Fruit fly (Drosophila melanogaster) whole organism, embryonic: Measurements from ENCODE around the gene E23.

Experiments used
- Ada2b ChIP-seq: fragments of 200-800 bp; sonication (Bioruptor generic); IDR thresholded peaks from 2 replicates; pipeline ENCODE4 v1.3.6; 2022; ENCODE audit warnings: missing biosample characterization, missing genetic modification characterization
- CG11085 ChIP-seq: fragments of 200-800 bp; sonication (Bioruptor generic); IDR thresholded peaks from 2 replicates; pipeline ENCODE4 v1.3.6; 2022; ENCODE audit warnings: missing biosample characterization, missing genetic modification characterization
- CG12104 ChIP-seq: fragments of 200-800 bp; sonication (Bioruptor generic); optimal IDR thresholded peaks from 3 replicates; lab custom pipeline; 2016; ENCODE audit warnings: missing biosample characterization, missing genetic modification characterization
- CG13296 ChIP-seq: fragments of 200-800 bp; sonication (Bioruptor generic); optimal IDR thresholded peaks from 3 replicates; lab custom pipeline; 2018; ENCODE audit warnings: missing biosample characterization, mild to moderate bottlenecking, missing genetic modification characterization
- CG14014 ChIP-seq: fragments of 200-800 bp; sonication (Bioruptor generic); IDR thresholded peaks from 2 replicates; pipeline ENCODE4 v1.3.6; 2022; ENCODE audit warnings: missing biosample characterization, missing genetic modification characterization
- CG14860 ChIP-seq: fragments of 200-800 bp; sonication (Bioruptor generic); IDR thresholded peaks from 3 replicates; pipeline ENCODE4 v1.3.6; 2022; ENCODE audit warnings: missing biosample characterization, missing genetic modification characterization; ENCODE audit not compliant: partially characterized antibody
- CG15269 ChIP-seq: fragments of 200-800 bp; sonication (Bioruptor generic); optimal IDR thresholded peaks from 2 replicates; lab custom pipeline; 2018; ENCODE audit warnings: missing biosample characterization, mild to moderate bottlenecking, missing genetic modification characterization, moderate library complexity
- CG15514 ChIP-seq: fragments of 200-800 bp; sonication (Bioruptor generic); optimal IDR thresholded peaks from 3 replicates; lab custom pipeline; 2017; ENCODE audit warnings: missing biosample characterization, missing genetic modification characterization, mild to moderate bottlenecking, moderate library complexity, missing genetic modification reagents
- CG17359 ChIP-seq: fragments of 200-800 bp; sonication (Bioruptor generic); optimal IDR thresholded peaks from 3 replicates; lab custom pipeline; 2018; ENCODE audit warnings: missing biosample characterization, mild to moderate bottlenecking, missing genetic modification characterization, moderate library complexity
- CG17385 ChIP-seq: fragments of 200-800 bp; sonication (Bioruptor generic); optimal IDR thresholded peaks from 3 replicates; lab custom pipeline; 2018; ENCODE audit warnings: missing biosample characterization, mild to moderate bottlenecking, missing genetic modification characterization
- CG18476 ChIP-seq: fragments of 200-800 bp; sonication (Bioruptor generic); optimal IDR thresholded peaks from 2 replicates; lab custom pipeline; 2016; ENCODE audit warnings: missing biosample characterization, mild to moderate bottlenecking, missing genetic modification characterization
- CG18599 ChIP-seq: fragments of 200-800 bp; sonication (Bioruptor generic); optimal IDR thresholded peaks from 3 replicates; lab custom pipeline; 2017; ENCODE audit warnings: missing biosample characterization, missing genetic modification characterization, mild to moderate bottlenecking, moderate library complexity, missing genetic modification reagents
- CG2202 ChIP-seq: fragments of 200-800 bp; sonication (Bioruptor generic); optimal IDR thresholded peaks from 2 replicates; lab custom pipeline; 2018; ENCODE audit warnings: missing biosample characterization, mild to moderate bottlenecking, missing genetic modification characterization
- CG2712 ChIP-seq: fragments of 200-800 bp; optimal IDR thresholded peaks from 3 replicates; lab custom pipeline; 2019; ENCODE audit warnings: missing biosample characterization, mild to moderate bottlenecking, missing genetic modification characterization, moderate library complexity
- CG32532 ChIP-seq: fragments of 200-800 bp; sonication (Bioruptor generic); IDR thresholded peaks from 2 replicates; pipeline ENCODE4 v1.3.6; 2022; ENCODE audit warnings: missing biosample characterization, missing genetic modification characterization
- CG32772 ChIP-seq: fragments of 200-800 bp; sonication (Bioruptor generic); IDR thresholded peaks from 2 replicates; pipeline ENCODE4 v1.3.6; 2022; ENCODE audit warnings: missing biosample characterization, missing genetic modification characterization
- CG34376 ChIP-seq: fragments of 200-800 bp; sonication (Bioruptor generic); optimal IDR thresholded peaks from 2 replicates; lab custom pipeline; 2018; ENCODE audit warnings: missing biosample characterization, mild to moderate bottlenecking, missing genetic modification characterization
- CG4360 ChIP-seq: fragments of 200-800 bp; sonication (Bioruptor generic); IDR thresholded peaks from 2 replicates; pipeline ENCODE4 v1.3.6; 2022; ENCODE audit warnings: missing biosample characterization, missing genetic modification characterization
- CG6683 ChIP-seq: fragments of 200-800 bp; sonication (Bioruptor generic); optimal IDR thresholded peaks from 2 replicates; lab custom pipeline; 2017; ENCODE audit warnings: missing biosample characterization, mild to moderate bottlenecking, missing genetic modification characterization, missing genetic modification reagents
- CG8290 ChIP-seq, 3 experiments: fragments of 200-800 bp; sonication (Bioruptor generic); optimal IDR thresholded peaks; 2 replicates each; lab custom pipeline; 2016 to 2019; ENCODE audit warnings: missing biosample characterization in 3 of 3, missing genetic modification characterization in 3 of 3, mild to moderate bottlenecking in 2 of 3, moderate library complexity in 1 of 3
- CG9876 ChIP-seq: fragments of 200-800 bp; sonication (Bioruptor generic); optimal IDR thresholded peaks from 2 replicates; lab custom pipeline; 2016; ENCODE audit warnings: missing biosample characterization, missing genetic modification characterization
- Dbx ChIP-seq: fragments of 200-800 bp; sonication (Bioruptor generic); IDR thresholded peaks from 3 replicates; pipeline ENCODE4 v1.3.6; 2022; ENCODE audit warnings: missing biosample characterization, missing genetic modification characterization
- H15 ChIP-seq: fragments of 200-800 bp; sonication (Bioruptor generic); IDR thresholded peaks from 3 replicates; pipeline ENCODE4 v1.3.6; 2022; ENCODE audit warnings: missing biosample characterization, missing genetic modification characterization
- Hmx ChIP-seq: fragments of 200-800 bp; sonication (Bioruptor generic); optimal IDR thresholded peaks from 2 replicates; lab custom pipeline; 2016; ENCODE audit warnings: missing biosample characterization, missing genetic modification characterization
- Hsf ChIP-seq: fragments of 200-800 bp; sonication (Bioruptor generic); optimal IDR thresholded peaks from 3 replicates; lab custom pipeline; 2016; ENCODE audit warnings: missing biosample characterization, missing genetic modification characterization
- Mad ChIP-seq: fragments of 200-800 bp; sonication (Bioruptor generic); optimal IDR thresholded peaks from 2 replicates; lab custom pipeline; 2016; ENCODE audit warnings: missing biosample characterization, missing genetic modification characterization
- Med ChIP-seq: fragments of 200-800 bp; sonication (Bioruptor generic); peaks from one replicate; lab custom pipeline; 2016; ENCODE audit warnings: missing biosample characterization, missing genetic modification characterization, mild to moderate bottlenecking, inconsistent platforms, moderate library complexity
- Pdp1 ChIP-seq, 2 experiments: fragments of 200-800 bp; sonication (Bioruptor generic); optimal IDR thresholded peaks; 3 replicates each; lab custom pipeline; 2016; ENCODE audit warnings: missing biosample characterization in 2 of 2, missing genetic modification characterization in 2 of 2, mild to moderate bottlenecking in 1 of 2, moderate library complexity in 1 of 2
- Poxn ChIP-seq: fragments of 200-800 bp; sonication (Bioruptor generic); IDR thresholded peaks from 2 replicates; pipeline ENCODE4 v1.3.6; 2022; ENCODE audit warnings: missing biosample characterization, missing genetic modification characterization
- Scr ChIP-seq: fragments of 200-800 bp; sonication (Bioruptor generic); IDR thresholded peaks from 2 replicates; pipeline ENCODE4 v1.3.6; 2022; ENCODE audit warnings: missing biosample characterization, missing genetic modification characterization; ENCODE audit not compliant: partially characterized antibody
- aop ChIP-seq: fragments of 200-800 bp; sonication (Bioruptor generic); IDR thresholded peaks from 2 replicates; pipeline ENCODE4 v1.3.6; 2022; ENCODE audit warnings: missing biosample characterization, missing genetic modification characterization
- ase ChIP-seq: fragments of 200-800 bp; sonication (Bioruptor generic); IDR thresholded peaks from 3 replicates; pipeline ENCODE4 v1.3.6; 2022; ENCODE audit warnings: missing biosample characterization, missing genetic modification characterization
- corto ChIP-seq: fragments of 200-800 bp; sonication (Bioruptor generic); optimal IDR thresholded peaks from 2 replicates; lab custom pipeline; 2016; ENCODE audit warnings: missing biosample characterization, mild to moderate bottlenecking, missing genetic modification characterization, moderate library complexity
- dpn ChIP-seq, 2 experiments: fragments of 200-800 bp; sonication (Bioruptor generic); optimal IDR thresholded peaks; 3 replicates each; lab custom pipeline; 2016; ENCODE audit warnings: missing biosample characterization in 2 of 2, missing genetic modification characterization in 2 of 2
- ewg ChIP-seq: fragments of 200-800 bp; sonication (Bioruptor generic); optimal IDR thresholded peaks from 3 replicates; lab custom pipeline; 2017; ENCODE audit warnings: mild to moderate bottlenecking, missing biosample characterization, missing genetic modification reagents, missing genetic modification characterization
- eyg ChIP-seq: fragments of 200-800 bp; sonication (Bioruptor generic); optimal IDR thresholded peaks from 3 replicates; lab custom pipeline; 2016; ENCODE audit warnings: missing biosample characterization, missing genetic modification characterization
- fd64A ChIP-seq: fragments of 200-800 bp; sonication (Bioruptor generic); optimal IDR thresholded peaks from 3 replicates; lab custom pipeline; 2018; ENCODE audit warnings: missing biosample characterization, mild to moderate bottlenecking, missing genetic modification characterization
- gem ChIP-seq: fragments of 200-800 bp; sonication (Bioruptor generic); optimal IDR thresholded peaks from 2 replicates; lab custom pipeline; 2019; ENCODE audit warnings: missing biosample characterization, mild to moderate bottlenecking, missing genetic modification characterization, moderate library complexity
- gt ChIP-seq: fragments of 200-800 bp; sonication (Bioruptor generic); IDR thresholded peaks from 2 replicates; pipeline ENCODE4 v1.3.6; 2022; ENCODE audit warnings: missing biosample characterization, missing genetic modification characterization
- hbn ChIP-seq: fragments of 200-800 bp; sonication (Bioruptor generic); IDR thresholded peaks from 2 replicates; pipeline ENCODE4 v1.3.6; 2022; ENCODE audit warnings: missing biosample characterization, missing genetic modification characterization; ENCODE audit not compliant: partially characterized antibody
- hkb ChIP-seq, 2 experiments: fragments of 200-800 bp in 1 of 2; fragments of >200 bp in 1 of 2; sonication (Bioruptor generic) in 1 of 2; IDR thresholded peaks in 1 of 2; optimal IDR thresholded peaks in 1 of 2; 2 replicates each; pipeline versions ENCODE4 v1.3.6 to Lab custom; 2017 to 2022; ENCODE audit warnings: missing biosample characterization in 1 of 2, missing genetic modification characterization in 1 of 2
- kah ChIP-seq: fragments of 200-800 bp; sonication (Bioruptor generic); optimal IDR thresholded peaks from 2 replicates; lab custom pipeline; 2018; ENCODE audit warnings: missing biosample characterization, mild to moderate bottlenecking, missing genetic modification characterization
- lilli ChIP-seq: fragments of 200-800 bp; sonication (Bioruptor generic); optimal IDR thresholded peaks from 3 replicates; lab custom pipeline; 2016; ENCODE audit warnings: missing biosample characterization, missing genetic modification characterization
- lola ChIP-seq, 3 experiments: fragments of >200 bp in 2 of 3; fragments of 200-800 bp in 1 of 3; sonication (Bioruptor generic) in 1 of 3; optimal IDR thresholded peaks; 2 replicates each; lab custom pipeline; 2017 to 2019; ENCODE audit warnings: missing biosample characterization in 3 of 3, missing genetic modification characterization in 3 of 3, mild to moderate bottlenecking in 1 of 3, moderate library complexity in 1 of 3
- pho ChIP-seq: fragments of 200-800 bp; sonication (Bioruptor generic); optimal IDR thresholded peaks from 2 replicates; lab custom pipeline; 2016; ENCODE audit warnings: missing biosample characterization, missing genetic modification characterization
- stc ChIP-seq: fragments of 200-800 bp; sonication (Bioruptor generic); IDR thresholded peaks from 2 replicates; pipeline ENCODE4 v1.3.6; 2022; ENCODE audit warnings: missing biosample characterization, missing genetic modification characterization
- tap ChIP-seq: fragments of 200-800 bp; optimal IDR thresholded peaks from 3 replicates; lab custom pipeline; 2019; ENCODE audit warnings: missing biosample characterization, mild to moderate bottlenecking, missing genetic modification characterization, moderate library complexity
- wdn ChIP-seq: fragments of 200-800 bp; sonication (Bioruptor generic); IDR thresholded peaks from 2 replicates; pipeline ENCODE4 v1.3.6; 2022; ENCODE audit warnings: missing biosample characterization, missing genetic modification characterization

Gene E23

dm6 chr2L:3345763-3346482, 8.7 kb downstream of the E23 start (continued):
- TF ChIP-seq tap (tag; lab: Kevin White, UChicago) = no peak
- TF ChIP-seq CG34376 = no peak
- TF ChIP-seq aop (GFP tag; lab: Robert Waterston, UW) = no peak
- no peak for TF ChIP-seq CG18476 (GFP tag; lab: Kevin White, UChicago)
- TF ChIP-seq CG6683 (GFP tag; lab: Kevin White, UChicago) = no peak
- no peak for TF ChIP-seq CG14860 (GFP tag; lab: Robert Waterston, UW)
- TF ChIP-seq Hmx (GFP tag; lab: Kevin White, UChicago) = no peak
- peak; percentile 5 for TF ChIP-seq CG18599
- peak in 1 of 2 experiments; percentile 13 for TF ChIP-seq dpn (GFP tag; optimal IDR thresholded peaks at IDR 0.05; lab: Kevin White, UChicago)
- peak; percentile 19 for TF ChIP-seq CG2712 (tag; lab: Kevin White, UChicago)
- no peak for TF ChIP-seq hkb (optimal IDR thresholded peaks at IDR 0.05; lab: Kevin White, UChicago)
- no peak for TF ChIP-seq hkb (GFP tag; IDR thresholded peaks at IDR 0.05; lab: Robert Waterston, UW)
- 0 out of 2 replicates have a peak, but pooled peaks have one; percentile 21 for TF ChIP-seq CG32532 (GFP tag; lab: Robert Waterston, UW)
- TF ChIP-seq CG15514 (GFP tag; lab: Kevin White, UChicago) = no peak
- no peak for TF ChIP-seq wdn (GFP tag; lab: Robert Waterston, UW)
- TF ChIP-seq Hsf (GFP tag; lab: Kevin White, UChicago) = no peak
- no peak for TF ChIP-seq Mad (GFP tag; lab: Kevin White, UChicago)
- no peak for TF ChIP-seq CG13296
- TF ChIP-seq hbn (GFP tag; lab: Robert Waterston, UW) = no peak
- no peak for TF ChIP-seq Ada2b (GFP tag; lab: Robert Waterston, UW)
- peak; percentile 91 for TF ChIP-seq corto (GFP tag; lab: Kevin White, UChicago)
- no peak for TF ChIP-seq CG9876
- TF ChIP-seq kah (GFP tag; lab: Kevin White, UChicago) = no peak
- TF ChIP-seq CG14014 = no peak
- 0 out of 3 replicates have a peak, but pooled peaks have one; percentile 23 for TF ChIP-seq Dbx (GFP tag; lab: Robert Waterston, UW)
- no peak for TF ChIP-seq CG17359
- no peak for TF ChIP-seq ase
- peak; percentile 49 for TF ChIP-seq Med (GFP tag; lab: Kevin White, UChicago)
- peak; percentile 11 for TF ChIP-seq gem
- TF ChIP-seq eyg (GFP tag; lab: Kevin White, UChicago) = no peak
- no peak for TF ChIP-seq pho (GFP tag; lab: Kevin White, UChicago)
- TF ChIP-seq gt (GFP tag; lab: Robert Waterston, UW) = no peak
- TF ChIP-seq CG15269 (tag; lab: Kevin White, UChicago) = no peak
- no peak for TF ChIP-seq stc (GFP tag; lab: Robert Waterston, UW)
- peak; percentile 61 for TF ChIP-seq CG17385 (GFP tag; lab: Kevin White, UChicago)
- no peak for TF ChIP-seq CG11085
- TF ChIP-seq fd64A (GFP tag; lab: Kevin White, UChicago) = peak; percentile 25
- TF ChIP-seq CG12104 (GFP tag; lab: Kevin White, UChicago) = no peak
- TF ChIP-seq Poxn (GFP tag; lab: Robert Waterston, UW) = no peak
- TF ChIP-seq CG4360 (GFP tag; lab: Robert Waterston, UW) = peak; percentile 41
- no peak for TF ChIP-seq lilli
- TF ChIP-seq H15 (GFP tag; lab: Robert Waterston, UW) = no peak
- TF ChIP-seq Scr = no peak
- TF ChIP-seq Pdp1 (GFP tag; optimal IDR thresholded peaks at IDR 0.05; lab: Kevin White, UChicago) = no peak
- no peak for TF ChIP-seq ewg (GFP tag; lab: Kevin White, UChicago)
- TF ChIP-seq CG2202 (tag; lab: Kevin White, UChicago) = peak; percentile 7
- no peak for TF ChIP-seq CG8290 (GFP tag; optimal IDR thresholded peaks at IDR 0.05; lab: Kevin White, UChicago)
- TF ChIP-seq CG8290 (tag; optimal IDR thresholded peaks at IDR 0.05; lab: Kevin White, UChicago) = no peak
- peak in 1 of 3 experiments; percentile 14 for TF ChIP-seq lola (GFP tag; optimal IDR thresholded peaks at IDR 0.05; lab: Kevin White, UChicago)
- TF ChIP-seq CG32772 (GFP tag; lab: Robert Waterston, UW) = peak; percentile 27; the same call in 1 of the 2 replicates
